Fruit fly (Drosophila melanogaster) whole organism, adult: ENCODE measurements around the gene CG33687.

Experiments used
- CG11617 ChIP-seq: fragments of 200-800 bp; sonication (Bioruptor generic); optimal IDR thresholded peaks from 2 replicates; lab custom pipeline; 2017; ENCODE audit warnings: mild to moderate bottlenecking, missing biosample characterization, missing genetic modification reagents, missing genetic modification characterization
- CG12768 ChIP-seq: fragments of 200-800 bp; sonication (Bioruptor generic); optimal IDR thresholded peaks from 2 replicates; lab custom pipeline; 2017; ENCODE audit warnings: missing biosample characterization, missing genetic modification characterization, mild to moderate bottlenecking, moderate library complexity, missing genetic modification reagents
- CG14711 ChIP-seq: fragments of 200-800 bp; sonication (Bioruptor generic); optimal IDR thresholded peaks from 2 replicates; lab custom pipeline; 2018; ENCODE audit warnings: missing biosample characterization, mild to moderate bottlenecking, missing genetic modification characterization, moderate library complexity
- CG1620 ChIP-seq: fragments of 200-800 bp; sonication (Bioruptor generic); optimal IDR thresholded peaks from 2 replicates; lab custom pipeline; 2016; ENCODE audit warnings: missing biosample characterization, missing genetic modification characterization
- CG33017 ChIP-seq: fragments of 200-800 bp; sonication (Bioruptor generic); optimal IDR thresholded peaks from 2 replicates; lab custom pipeline; 2018; ENCODE audit warnings: missing biosample characterization, mild to moderate bottlenecking, missing genetic modification characterization, moderate library complexity
- CG5204 ChIP-seq: fragments of 200-800 bp; sonication (Bioruptor generic); optimal IDR thresholded peaks from 2 replicates; lab custom pipeline; 2016; ENCODE audit warnings: missing biosample characterization, missing genetic modification characterization
- CG7045 ChIP-seq: fragments of 200-800 bp; sonication (Bioruptor generic); optimal IDR thresholded peaks from 2 replicates; lab custom pipeline; 2017; ENCODE audit warnings: missing biosample characterization, mild to moderate bottlenecking, missing genetic modification characterization
- CG7101 ChIP-seq: fragments of 200-800 bp; sonication (Bioruptor generic); optimal IDR thresholded peaks from 2 replicates; lab custom pipeline; 2018; ENCODE audit warnings: missing biosample characterization, mild to moderate bottlenecking, missing genetic modification characterization, moderate library complexity
- Clk ChIP-seq: fragments of 200-800 bp; sonication (Bioruptor generic); optimal IDR thresholded peaks from 2 replicates; lab custom pipeline; 2017; ENCODE audit warnings: missing biosample characterization, missing genetic modification characterization
- Crg-1 ChIP-seq: fragments of 200-800 bp; sonication (Bioruptor generic); optimal IDR thresholded peaks from 2 replicates; lab custom pipeline; 2016; ENCODE audit warnings: missing biosample characterization, missing genetic modification characterization
- Hr96 ChIP-seq: fragments of 200-800 bp; sonication (Bioruptor generic); optimal IDR thresholded peaks from 2 replicates; lab custom pipeline; 2016; ENCODE audit warnings: missing biosample characterization, missing genetic modification characterization
- Mnt ChIP-seq: fragments of 200-800 bp; sonication (Bioruptor generic); optimal IDR thresholded peaks from 2 replicates; lab custom pipeline; 2016; ENCODE audit warnings: missing biosample characterization, mild to moderate bottlenecking, missing genetic modification characterization
- bab1 ChIP-seq: fragments of 200-800 bp; sonication (Bioruptor generic); optimal IDR thresholded peaks from 3 replicates; lab custom pipeline; 2019; ENCODE audit warnings: missing biosample characterization, mild to moderate bottlenecking, missing genetic modification characterization, moderate library complexity
- cic ChIP-seq: fragments of 200-800 bp; sonication (Bioruptor generic); optimal IDR thresholded peaks from 2 replicates; lab custom pipeline; 2017; ENCODE audit warnings: missing biosample characterization, mild to moderate bottlenecking, missing genetic modification characterization, moderate library complexity
- cnc ChIP-seq, 2 experiments: fragments of >200 bp; optimal IDR thresholded peaks; 2 replicates each; lab custom pipeline; 2017
- kay ChIP-seq: fragments of 200-800 bp; sonication (Bioruptor generic); peaks from one replicate; lab custom pipeline; 2016; ENCODE audit warnings: missing biosample characterization, missing genetic modification characterization, borderline replicate concordance
- ovo ChIP-seq: fragments of 200-800 bp; sonication (Bioruptor generic); optimal IDR thresholded peaks from 2 replicates; lab custom pipeline; 2016; ENCODE audit warnings: missing biosample characterization, missing genetic modification characterization
- pad ChIP-seq: fragments of 200-800 bp; sonication (Bioruptor generic); optimal IDR thresholded peaks from 3 replicates; lab custom pipeline; 2017; ENCODE audit warnings: missing biosample characterization, missing genetic modification characterization, mild to moderate bottlenecking, moderate library complexity, missing genetic modification reagents
- tj ChIP-seq: fragments of 200-800 bp; sonication (Bioruptor generic); optimal IDR thresholded peaks from 3 replicates; lab custom pipeline; 2017; ENCODE audit warnings: missing biosample characterization, mild to moderate bottlenecking, missing genetic modification characterization, moderate library complexity
- toe ChIP-seq: fragments of 200-800 bp; sonication (Bioruptor generic); optimal IDR thresholded peaks from 2 replicates; lab custom pipeline; 2016; ENCODE audit warnings: missing biosample characterization, missing genetic modification characterization

CG33687 gene

dm6 chr3L:16159161-16160072 lies 38.3 kb upstream of the CG33687 start:
- TF ChIP-seq Hr96 (GFP tag; lab: Kevin White, UChicago) (no peak), kay (GFP tag; lab: Kevin White, UChicago) (peak; percentile 94), CG5204 (GFP tag; lab: Kevin White, UChicago) (no peak), CG14711 (tag; lab: Kevin White, UChicago) (no peak), CG33017 (tag; lab: Kevin White, UChicago) (no peak), ovo (GFP tag; lab: Kevin White, UChicago) (no peak), CG12768 (GFP tag; lab: Kevin White, UChicago) (peak; percentile 48), cnc (optimal IDR thresholded peaks at IDR 0.05; lab: Kevin White, UChicago) (no peak), tj (GFP tag; lab: Kevin White, UChicago) (no peak), cic (GFP tag; lab: Kevin White, UChicago) (peak; percentile 19), Clk (GFP tag; lab: Kevin White, UChicago) (no peak), toe (GFP tag; lab: Kevin White, UChicago) (no peak)

DNA sequence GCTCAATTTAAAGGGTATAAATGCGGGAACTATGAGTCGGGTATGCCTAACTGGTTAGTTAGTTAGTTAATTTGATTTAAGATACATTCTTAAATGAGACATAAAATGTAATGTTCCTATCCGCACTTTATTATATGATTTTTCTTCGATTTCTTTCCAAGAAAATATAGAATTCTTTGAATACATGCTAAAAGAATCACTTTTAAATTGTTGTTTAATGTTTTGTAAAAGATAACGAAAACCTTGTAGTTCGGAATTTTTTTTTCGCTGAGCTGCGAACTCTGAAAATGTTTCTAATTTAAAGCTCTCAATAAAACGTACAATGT lies 37.6 kb upstream of the CG33687 start:
- TF ChIP-seq CG5204 (GFP tag; lab: Kevin White, UChicago) (peak; percentile 27), CG14711 (tag; lab: Kevin White, UChicago) (peak; percentile 9), bab1 (GFP tag; lab: Kevin White, UChicago) (no peak)

DNA sequence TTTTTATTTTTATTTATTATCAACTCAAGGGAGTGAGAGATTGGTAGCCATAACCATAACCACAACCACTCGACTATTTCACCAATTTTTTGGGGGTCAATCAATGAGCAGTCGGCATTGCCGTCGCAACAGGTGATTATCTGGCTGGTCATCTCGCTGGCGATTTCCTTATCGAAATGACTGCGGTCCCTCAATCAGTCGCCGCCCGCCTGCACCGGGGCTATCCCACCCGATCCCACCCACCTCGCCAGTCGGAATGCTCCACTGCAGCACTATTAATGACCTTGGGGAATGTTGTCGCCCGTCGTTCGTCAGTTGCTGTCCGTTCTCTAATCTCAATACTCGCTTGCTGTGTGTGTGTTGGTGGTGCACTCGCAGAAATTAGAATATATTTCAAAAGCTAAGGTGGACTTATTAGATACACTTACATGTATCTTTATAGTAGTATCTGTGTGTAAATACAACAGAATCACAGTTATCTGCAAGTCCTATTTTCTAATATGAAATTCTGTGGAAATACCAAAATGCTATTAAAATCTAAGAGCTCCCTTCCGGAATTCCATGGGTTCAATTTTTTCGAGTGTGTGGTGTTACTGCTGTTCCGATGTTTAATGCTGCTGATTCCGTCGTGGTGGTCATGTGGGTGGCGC lies 37.1 kb upstream of the CG33687 start:
- no peak for TF ChIP-seq CG11617 (GFP tag; lab: Kevin White, UChicago)
- peak; percentile 6 for TF ChIP-seq ovo (GFP tag; lab: Kevin White, UChicago)
- peak; percentile 72 for TF ChIP-seq kay (GFP tag; lab: Kevin White, UChicago)
- no peak for TF ChIP-seq CG12768 (GFP tag; lab: Kevin White, UChicago)
- no peak for TF ChIP-seq cnc (optimal IDR thresholded peaks at IDR 0.05; lab: Kevin White, UChicago)
- no peak for TF ChIP-seq Mnt
- TF ChIP-seq Hr96 (GFP tag; lab: Kevin White, UChicago): peak; percentile 49
- peak; percentile 34 for TF ChIP-seq toe (GFP tag; lab: Kevin White, UChicago)
- peak; percentile 33 for TF ChIP-seq CG14711 (tag; lab: Kevin White, UChicago)
- no peak for TF ChIP-seq CG1620 (GFP tag; lab: Kevin White, UChicago)
- no peak for TF ChIP-seq tj (GFP tag; lab: Kevin White, UChicago)
- TF ChIP-seq CG33017 (tag; lab: Kevin White, UChicago): no peak
- TF ChIP-seq bab1 (GFP tag; lab: Kevin White, UChicago): no peak
- no peak for TF ChIP-seq Crg-1 (GFP tag; lab: Kevin White, UChicago)
- TF ChIP-seq CG7101 (tag; lab: Kevin White, UChicago): no peak
- no peak for TF ChIP-seq pad (GFP tag; lab: Kevin White, UChicago)
- TF ChIP-seq CG5204 (GFP tag; lab: Kevin White, UChicago): peak; percentile 56
- no peak for TF ChIP-seq cic (GFP tag; lab: Kevin White, UChicago)
- TF ChIP-seq CG7045 (GFP tag; lab: Kevin White, UChicago): peak; percentile 57
- no peak for TF ChIP-seq Clk (GFP tag; lab: Kevin White, UChicago)

dm6 chr3L:16161131-16161530 lies 36.5 kb upstream of the CG33687 start:
- no peak for TF ChIP-seq Mnt
- TF ChIP-seq CG7045 (GFP tag; lab: Kevin White, UChicago): no peak
- TF ChIP-seq kay (GFP tag; lab: Kevin White, UChicago): no peak
- TF ChIP-seq cic (GFP tag; lab: Kevin White, UChicago): no peak
- peak; percentile 42 to 67 for TF ChIP-seq cnc (optimal IDR thresholded peaks at IDR 0.05; lab: Kevin White, UChicago)

DNA sequence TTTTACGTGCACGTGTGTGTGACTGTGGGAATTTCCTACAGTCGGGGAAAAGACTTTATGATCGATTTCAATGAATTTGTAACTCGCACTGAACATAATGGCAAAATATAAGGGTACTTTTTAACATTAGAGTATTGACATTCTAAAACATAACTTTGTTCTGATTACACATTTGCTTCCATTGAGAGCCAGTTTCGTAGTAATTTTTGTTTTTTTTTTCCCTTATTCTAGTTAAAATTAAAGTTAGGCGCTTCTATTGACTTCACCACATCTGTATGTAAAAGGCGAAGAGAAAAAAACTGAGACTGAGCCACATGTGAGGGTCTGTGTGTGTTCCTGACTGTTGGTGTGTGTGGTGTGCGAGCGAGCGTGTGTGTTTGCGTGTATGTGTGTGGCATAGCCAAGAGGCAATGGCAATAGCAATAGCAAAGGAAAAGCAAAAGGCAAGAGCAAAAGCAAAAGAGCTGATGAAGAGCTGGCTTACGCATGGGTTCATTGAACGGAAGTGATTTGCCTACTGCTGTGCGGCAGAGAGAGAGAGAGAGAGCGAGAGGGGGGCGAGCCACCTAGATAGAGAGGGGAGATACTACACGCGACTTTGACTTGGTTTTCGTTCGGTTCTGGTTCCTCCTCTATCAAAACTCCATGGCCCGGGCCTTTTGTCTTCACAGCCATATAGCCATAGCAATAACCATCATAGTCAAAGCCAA lies 35.7 kb upstream of the CG33687 start:
- TF ChIP-seq CG5204 (GFP tag; lab: Kevin White, UChicago) (peak; percentile 28), tj (GFP tag; lab: Kevin White, UChicago) (peak; percentile 3), CG33017 (tag; lab: Kevin White, UChicago) (peak; percentile 27), CG12768 (GFP tag; lab: Kevin White, UChicago) (peak; percentile 59), Clk (GFP tag; lab: Kevin White, UChicago) (no peak), toe (GFP tag; lab: Kevin White, UChicago) (no peak), CG14711 (tag; lab: Kevin White, UChicago) (peak; percentile 20), Crg-1 (GFP tag; lab: Kevin White, UChicago) (no peak), pad (GFP tag; lab: Kevin White, UChicago) (peak; percentile 9), Hr96 (GFP tag; lab: Kevin White, UChicago) (peak; percentile 44), kay (GFP tag; lab: Kevin White, UChicago) (no peak), CG7045 (GFP tag; lab: Kevin White, UChicago) (peak; percentile 57), Mnt (no peak), ovo (GFP tag; lab: Kevin White, UChicago) (no peak), CG11617 (GFP tag; lab: Kevin White, UChicago) (peak; percentile 11), CG7101 (tag; lab: Kevin White, UChicago) (no peak), cic (GFP tag; lab: Kevin White, UChicago) (no peak), cnc (optimal IDR thresholded peaks at IDR 0.05; lab: Kevin White, UChicago) (no peak), bab1 (GFP tag; lab: Kevin White, UChicago) (no peak), CG1620 (GFP tag; lab: Kevin White, UChicago) (no peak)
